Worm (Caenorhabditis elegans) whole organism, mixed stage, embryonic: ENCODE results near the gene F53B1.8.

Experiments
- bed-3 ChIP-seq: fragments of 200-800 bp; sonication (Bioruptor generic); optimal IDR thresholded peaks from 3 replicates; lab custom pipeline; 2018; ENCODE audit warnings: mild to moderate bottlenecking, missing genetic modification characterization, moderate library complexity, missing compliant biosample characterization
- ceh-39 ChIP-seq: fragments of 150-350 bp; optimal IDR thresholded peaks from 2 replicates; lab custom pipeline; 2014; ENCODE audit warnings: missing biosample characterization, missing genetic modification characterization
- ceh-43 ChIP-seq: fragments of 200-800 bp; sonication (Bioruptor generic); optimal IDR thresholded peaks from 2 replicates; lab custom pipeline; 2018; ENCODE audit warnings: mild to moderate bottlenecking, missing genetic modification characterization, moderate library complexity, missing compliant biosample characterization
- ceh-83 ChIP-seq: fragments of 200-800 bp; sonication (Bioruptor generic); optimal IDR thresholded peaks from 2 replicates; lab custom pipeline; 2018; ENCODE audit warnings: mild to moderate bottlenecking, missing genetic modification characterization, missing compliant biosample characterization
- ces-1 ChIP-seq: fragments of 150-350 bp; optimal IDR thresholded peaks from 2 replicates; lab custom pipeline; 2014; ENCODE audit warnings: missing biosample characterization, missing genetic modification reagents, missing genetic modification characterization
- cnd-1 ChIP-seq: fragments of 200-800 bp; sonication (Bioruptor generic); optimal IDR thresholded peaks from 2 replicates; lab custom pipeline; 2018; ENCODE audit warnings: mild to moderate bottlenecking, missing genetic modification characterization, missing compliant biosample characterization
- drap-1 ChIP-seq: fragments of 200-800 bp; sonication (Bioruptor generic); optimal IDR thresholded peaks from 3 replicates; lab custom pipeline; 2018; ENCODE audit warnings: mild to moderate bottlenecking, missing genetic modification characterization, missing compliant biosample characterization
- elt-1 ChIP-seq: sonication (generic microtip); optimal IDR thresholded peaks from 2 replicates; lab custom pipeline; 2017; ENCODE audit warnings: missing genetic modification characterization, mild to moderate bottlenecking, missing compliant biosample characterization, antibody characterized with exemption, moderate library complexity, borderline replicate concordance; ENCODE audit not compliant: insufficient read depth
- elt-3 ChIP-seq: fragments of 150-350 bp; optimal IDR thresholded peaks from 2 replicates; lab custom pipeline; 2014; ENCODE audit warnings: missing biosample characterization, missing genetic modification characterization
- flh-1 ChIP-seq: fragments of 200-800 bp; sonication (Bioruptor generic); optimal IDR thresholded peaks from 2 replicates; lab custom pipeline; 2018; ENCODE audit warnings: mild to moderate bottlenecking, missing genetic modification characterization, moderate library complexity, missing compliant biosample characterization
- hlh-1 ChIP-seq: fragments of 150-350 bp; optimal IDR thresholded peaks from 2 replicates; lab custom pipeline; 2014; ENCODE audit warnings: missing biosample characterization, missing genetic modification reagents, missing genetic modification characterization
- lin-32 ChIP-seq: fragments of 200-800 bp; sonication (Bioruptor generic); optimal IDR thresholded peaks from 2 replicates; lab custom pipeline; 2018; ENCODE audit warnings: mild to moderate bottlenecking, missing genetic modification characterization, missing compliant biosample characterization
- lsy-2 ChIP-seq: fragments of 150-350 bp; optimal IDR thresholded peaks from 2 replicates; lab custom pipeline; 2014; ENCODE audit warnings: missing biosample characterization, missing genetic modification characterization
- mls-2 ChIP-seq: sonication (generic microtip); optimal IDR thresholded peaks from 2 replicates; lab custom pipeline; 2016; ENCODE audit warnings: mild to moderate bottlenecking, missing genetic modification characterization, moderate library complexity, missing compliant biosample characterization
- nhr-12 ChIP-seq: fragments of 150-350 bp; optimal IDR thresholded peaks from 2 replicates; lab custom pipeline; 2014; ENCODE audit warnings: missing biosample characterization, missing genetic modification characterization
- nhr-28 ChIP-seq: fragments of 150-350 bp; optimal IDR thresholded peaks from 2 replicates; lab custom pipeline; 2014; ENCODE audit warnings: missing biosample characterization, missing genetic modification characterization
- pha-4 ChIP-seq: fragments of 150-350 bp; optimal IDR thresholded peaks from 2 replicates; lab custom pipeline; 2018; ENCODE audit warnings: missing biosample characterization, missing genetic modification reagents, missing genetic modification characterization
- snpc-4 ChIP-seq: fragments of 150-350 bp; optimal IDR thresholded peaks from 2 replicates; lab custom pipeline; 2014; ENCODE audit warnings: missing biosample characterization, missing genetic modification characterization
- sptf-1 ChIP-seq: sonication (generic microtip); optimal IDR thresholded peaks from 2 replicates; lab custom pipeline; 2017; ENCODE audit warnings: mild to moderate bottlenecking, missing genetic modification characterization, moderate library complexity, missing compliant biosample characterization
- tbx-8 ChIP-seq: fragments of 200-800 bp; sonication (Bioruptor generic); optimal IDR thresholded peaks from 2 replicates; lab custom pipeline; 2018; ENCODE audit warnings: mild to moderate bottlenecking, missing genetic modification characterization, moderate library complexity, missing compliant biosample characterization
- unc-120 ChIP-seq: sonication (generic microtip); optimal IDR thresholded peaks from 2 replicates; lab custom pipeline; 2017; ENCODE audit warnings: missing genetic modification characterization, missing compliant biosample characterization; ENCODE audit not compliant: poor library complexity, severe bottlenecking
- unc-39 ChIP-seq: fragments of 150-350 bp; optimal IDR thresholded peaks from 2 replicates; lab custom pipeline; 2014; ENCODE audit warnings: missing biosample characterization, missing genetic modification characterization

Gene F53B1.8

ce11 chrX:2078822-2079221, 51.2 kb downstream of the F53B1.8 start:
- TF ChIP-seq unc-120 (tag; lab: Kevin White, UChicago) (no peak), mls-2 (no peak), unc-39 (tag; lab: Kevin White, UChicago) (no peak), bed-3 (GFP tag; lab: Kevin White, UChicago) (no peak), ceh-83 (GFP tag; lab: Kevin White, UChicago) (no peak), nhr-12 (tag; lab: Kevin White, UChicago) (no peak), drap-1 (GFP tag; lab: Kevin White, UChicago) (no peak), snpc-4 (tag; lab: Kevin White, UChicago) (no peak), flh-1 (GFP tag; lab: Kevin White, UChicago) (no peak)

- TF ChIP-seq mls-2 (no peak), flh-1 (GFP tag; lab: Kevin White, UChicago) (no peak), lsy-2 (tag; lab: Kevin White, UChicago) (no peak), sptf-1 (tag; lab: Kevin White, UChicago) (no peak), ceh-39 (no peak), bed-3 (GFP tag; lab: Kevin White, UChicago) (no peak), elt-3 (no peak), ces-1 (no peak), ceh-43 (no peak), elt-1 (tag; lab: Kevin White, UChicago) (no peak), lin-32 (GFP tag; lab: Kevin White, UChicago) (no peak), cnd-1 (tag; lab: Kevin White, UChicago) (no peak), hlh-1 (tag; lab: Kevin White, UChicago) (no peak), nhr-28 (no peak), tbx-8 (GFP tag; lab: Kevin White, UChicago) (no peak)
Measured at ce11 chrX:2075169-2075568, 54.9 kb downstream of the F53B1.8 start.

- no peak for TF ChIP-seq pha-4 (tag; lab: Kevin White, UChicago)
- TF ChIP-seq unc-39 (tag; lab: Kevin White, UChicago), result no peak
- no peak for TF ChIP-seq drap-1 (GFP tag; lab: Kevin White, UChicago)
- TF ChIP-seq, all 35 proteins: peak for 0
Measured at ce11 chrX:2074055-2074454, 56.0 kb downstream of the F53B1.8 start, which contains the start of gene txdc-12.2. Gene txdc-12.2, plus strand, starts transcription at chrX:2074450.
